Worm (Caenorhabditis elegans) whole organism, midembryonic: Measurements from ENCODE around the gene C47D12.5.

ENCODE experiments used
- flt-1 ChIP-seq: fragments of 200-800 bp; sonication (Bioruptor generic); IDR thresholded peaks from 2 replicates; pipeline ENCODE4 v1.3.6; 2022; ENCODE audit warnings: missing genetic modification characterization, missing compliant biosample characterization
- med-1 ChIP-seq: sonication (generic microtip); optimal IDR thresholded peaks from 2 replicates; lab custom pipeline; 2017; ENCODE audit warnings: missing genetic modification characterization, mild to moderate bottlenecking, missing compliant biosample characterization, antibody characterized with exemption, missing genetic modification reagents; ENCODE audit not compliant: insufficient read depth
- ztf-29 ChIP-seq: fragments of 200-800 bp; sonication (Bioruptor generic); IDR thresholded peaks from 2 replicates; pipeline ENCODE4 v1.3.6; 2022; ENCODE audit warnings: missing genetic modification reagents, missing genetic modification characterization, missing compliant biosample characterization

DNA sequence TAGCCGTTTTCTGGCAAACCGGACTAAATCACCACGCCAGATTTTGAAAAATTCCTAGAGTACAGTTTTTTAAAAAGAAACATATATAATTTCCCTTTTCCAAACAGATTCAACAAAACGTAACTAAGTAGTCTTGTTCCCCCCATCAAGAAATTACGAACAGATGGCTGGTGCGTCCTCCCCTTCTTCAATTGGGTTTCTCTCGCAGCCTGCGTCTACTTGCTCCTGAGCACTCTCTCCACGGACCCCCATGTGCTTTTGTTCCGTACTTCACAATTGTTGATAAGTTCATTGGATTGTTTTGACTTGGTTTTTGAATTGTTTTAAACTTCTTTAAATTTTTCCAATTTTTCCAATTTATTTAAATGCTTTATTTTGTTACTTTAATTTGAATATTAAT, 2.9 kb upstream of the C47D12.5 start:
- TF ChIP-seq ztf-29 (GFP tag; lab: Robert Waterston, UW) (no peak), med-1 (no peak), flt-1 (GFP tag; lab: Robert Waterston, UW) (no peak)
